Worm (Caenorhabditis elegans): ENCODE data around the gene ceh-36.

ce11 chrX:14180151-14180550 lies 6.2 kb downstream of the ceh-36 start, which contains the start of gene C37E2.3:
- TF ChIP-seq F13C5.2 (tag; optimal IDR thresholded peaks at IDR 0.05), result no peak
- TF ChIP-seq ama-1 (optimal IDR thresholded peaks at IDR 0.05), result no peak
- no peak for TF ChIP-seq hmbx-1 (tag; optimal IDR thresholded peaks at IDR 0.05)
- no peak for TF ChIP-seq aly-1 (tag; optimal IDR thresholded peaks at IDR 0.05)
- TF ChIP-seq scrt-1 (GFP tag; IDR thresholded peaks at IDR 0.05), result no peak
